Fruit fly (Drosophila melanogaster): ENCODE data around the gene rpk.

Gene rpk

dm6 chr3R:4667399-4668201, 21.8 kb downstream of the rpk start (continued):
- peak; percentile 54 for TF ChIP-seq CG34406 (GFP tag; optimal IDR thresholded peaks at IDR 0.05)
- peak; percentile 86 for TF ChIP-seq CG32006 (GFP tag; optimal IDR thresholded peaks at IDR 0.05)
- TF ChIP-seq CG3032 (tag; optimal IDR thresholded peaks at IDR 0.05): peak; percentile 22
- TF ChIP-seq Lpt (GFP tag; optimal IDR thresholded peaks at IDR 0.05): peak; percentile 35
- peak; percentile 64 for TF ChIP-seq CG31627 (GFP tag; optimal IDR thresholded peaks at IDR 0.05)
- TF ChIP-seq Sox14 (GFP tag; optimal IDR thresholded peaks at IDR 0.05): peak; percentile 62
- TF ChIP-seq Blimp-1 (GFP tag; optimal IDR thresholded peaks at IDR 0.05): peak; percentile 41
- no peak for TF ChIP-seq CG16779 (tag; optimal IDR thresholded peaks at IDR 0.05)
- no peak; the same call in 1 of the 2 replicates for TF ChIP-seq CG15336 (GFP tag; IDR thresholded peaks at IDR 0.05)
- no peak for TF ChIP-seq Gug (GFP tag; IDR thresholded peaks at IDR 0.05)
- TF ChIP-seq svp (GFP tag): peak; percentile 91
- TF ChIP-seq CG7368 (GFP tag; optimal IDR thresholded peaks at IDR 0.05): no peak
- TF ChIP-seq ss (GFP tag; optimal IDR thresholded peaks at IDR 0.05): no peak
- peak; percentile 61 for TF ChIP-seq CG10631 (GFP tag; optimal IDR thresholded peaks at IDR 0.05)
- no peak for TF ChIP-seq vri (GFP tag; optimal IDR thresholded peaks at IDR 0.05)
- TF ChIP-seq dac (GFP tag; optimal IDR thresholded peaks at IDR 0.05): peak; percentile 35
- peak; percentile 60 for TF ChIP-seq net (GFP tag; optimal IDR thresholded peaks at IDR 0.05)
- no peak for TF ChIP-seq CG9139 (GFP tag; optimal IDR thresholded peaks at IDR 0.05)
- no peak for TF ChIP-seq CG6163 (GFP tag; IDR thresholded peaks at IDR 0.05)
- peak; percentile 25 for TF ChIP-seq fd59A (GFP tag; optimal IDR thresholded peaks at IDR 0.05)
- peak; percentile 74 for TF ChIP-seq Smox (GFP tag; optimal IDR thresholded peaks at IDR 0.05)
- peak; percentile 66 for TF ChIP-seq Eip75B (GFP tag; optimal IDR thresholded peaks at IDR 0.05)
- TF ChIP-seq lz (GFP tag; optimal IDR thresholded peaks at IDR 0.05): peak; percentile 72
- peak; percentile 76 for TF ChIP-seq topi (GFP tag; optimal IDR thresholded peaks at IDR 0.05)
- peak; percentile 32 for TF ChIP-seq CG11902 (GFP tag; optimal IDR thresholded peaks at IDR 0.05)
- peak; percentile 49 for TF ChIP-seq spab (GFP tag; optimal IDR thresholded peaks at IDR 0.05)
- peak; percentile 62 for TF ChIP-seq CG3919 (GFP tag; optimal IDR thresholded peaks at IDR 0.05)
- TF ChIP-seq pdm3 (GFP tag; optimal IDR thresholded peaks at IDR 0.05): peak; percentile 64
- peak; percentile 86 for TF ChIP-seq esn (GFP tag; optimal IDR thresholded peaks at IDR 0.05)
- TF ChIP-seq CG1621 (tag; optimal IDR thresholded peaks at IDR 0.05): no peak
- TF ChIP-seq CG6276 (GFP tag; optimal IDR thresholded peaks at IDR 0.05): peak; percentile 65

dm6 chr3R:4676981-4677665, 31.3 kb downstream of the rpk start:
- TF ChIP-seq acj6 (GFP tag; optimal IDR thresholded peaks at IDR 0.05) (no peak), CG7368 (GFP tag; optimal IDR thresholded peaks at IDR 0.05) (no peak), net (GFP tag; optimal IDR thresholded peaks at IDR 0.05) (no peak), eg (GFP tag; IDR thresholded peaks at IDR 0.05) (no peak), dsx (GFP tag; optimal IDR thresholded peaks at IDR 0.05; ENCODE audit: poor library complexity, severe bottlenecking) (peak; percentile 22), CG11762 (GFP tag; optimal IDR thresholded peaks at IDR 0.05; ENCODE audit: insufficient read depth) (no peak), Hr38 (GFP tag; optimal IDR thresholded peaks at IDR 0.05) (no peak)

DNA sequence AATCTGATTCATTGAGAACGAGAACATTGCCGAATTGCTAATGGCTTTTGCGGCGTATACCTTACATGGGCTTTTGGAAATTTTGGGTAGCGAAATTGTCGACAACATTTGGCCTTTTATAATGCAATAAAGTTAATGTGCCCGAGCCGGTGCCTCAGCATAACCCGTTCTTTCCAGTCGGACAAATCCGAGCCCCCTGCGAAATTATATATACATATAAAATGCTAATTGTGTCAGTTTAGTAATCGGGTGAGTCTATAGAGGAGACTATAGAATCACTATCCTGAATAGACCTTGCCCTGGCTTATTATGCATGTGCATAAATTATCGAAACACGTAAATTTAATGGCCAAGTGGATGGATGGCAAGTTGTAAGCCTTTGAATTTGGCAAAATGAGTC, 32.6 kb downstream of the rpk start:
- TF ChIP-seq Met (GFP tag; optimal IDR thresholded peaks at IDR 0.05) (no peak), Sox14 (GFP tag; optimal IDR thresholded peaks at IDR 0.05) (no peak), eg (GFP tag; IDR thresholded peaks at IDR 0.05) (no peak), CG10669 (GFP tag; optimal IDR thresholded peaks at IDR 0.05) (no peak), Hr4 (GFP tag; optimal IDR thresholded peaks at IDR 0.05) (no peak), CG15336 (GFP tag; IDR thresholded peaks at IDR 0.05) (no peak), CG8319 (GFP tag; optimal IDR thresholded peaks at IDR 0.05) (no peak)

Measured in whole organism, prepupa.